Worm (Caenorhabditis elegans): ENCODE results near the gene clec-61.

clec-61 gene

ce11 chrII:10445738-10446137 is 44.6 kb downstream of the clec-61 start:
- peak in 1 of 2 experiments; percentile 30 for TF ChIP-seq hif-1 (tag; optimal IDR thresholded peaks at IDR 0.05)
- peak; percentile 49 for TF ChIP-seq hlh-30 (tag; optimal IDR thresholded peaks at IDR 0.05; ENCODE audit: insufficient read depth)
- peak; percentile 33 for TF ChIP-seq rbr-2 (tag; optimal IDR thresholded peaks at IDR 0.05)
- TF ChIP-seq hmg-1.1 (GFP tag; IDR thresholded peaks at IDR 0.05), result peak; percentile 64
- peak; percentile 66 for TF ChIP-seq mxl-3 (GFP tag; optimal IDR thresholded peaks at IDR 0.05)
- TF ChIP-seq ama-1 (optimal IDR thresholded peaks at IDR 0.05), result peak; percentile 23
- TF ChIP-seq pha-4 (GFP tag; IDR thresholded peaks at IDR 0.05), result no peak
- TF ChIP-seq pha-4 (tag; optimal IDR thresholded peaks at IDR 0.05), result peak; percentile 8
- peak; percentile 83 for TF ChIP-seq aha-1 (tag)
- TF ChIP-seq mes-2 (tag; optimal IDR thresholded peaks at IDR 0.05; ENCODE audit: poor library complexity, severe bottlenecking), result peak; percentile 44
- no peak for TF ChIP-seq R02D3.7 (tag; optimal IDR thresholded peaks at IDR 0.05)
- peak; percentile 17 for TF ChIP-seq dpl-1 (GFP tag; optimal IDR thresholded peaks at IDR 0.05)
- no peak for TF ChIP-seq ceh-28 (tag; optimal IDR thresholded peaks at IDR 0.05)
- no peak for TF ChIP-seq daf-16 (GFP tag; optimal IDR thresholded peaks at IDR 0.05)
- peak; percentile 27 for TF ChIP-seq daf-16 (tag; optimal IDR thresholded peaks at IDR 0.05)
- TF ChIP-seq tra-1 (GFP tag; IDR thresholded peaks at IDR 0.05), result peak; percentile 52; the same call in 1 of the 2 replicates
- no peak for TF ChIP-seq madf-5 (GFP tag; IDR thresholded peaks at IDR 0.05)
- TF ChIP-seq mdl-1 (tag; optimal IDR thresholded peaks at IDR 0.05), result peak; percentile 51 to 67
- TF ChIP-seq dmd-6 (GFP tag; IDR thresholded peaks at IDR 0.05), result peak; percentile 38; the same call in 1 of the 2 replicates
- peak; percentile 3 for TF ChIP-seq mep-1 (tag; optimal IDR thresholded peaks at IDR 0.05)
- peak; percentile 77 for TF ChIP-seq nhr-28 (tag; optimal IDR thresholded peaks at IDR 0.05)
- TF ChIP-seq nhr-11 (tag; optimal IDR thresholded peaks at IDR 0.05), result peak; percentile 75
- TF ChIP-seq Y105C5A.15 (GFP tag; IDR thresholded peaks at IDR 0.05), result no peak
- no peak for TF ChIP-seq T20F7.1 (GFP tag; optimal IDR thresholded peaks at IDR 0.05)
- peak; percentile 28 for TF ChIP-seq hlh-11 (tag; optimal IDR thresholded peaks at IDR 0.05)

ce11 chrII:10444971-10445707 is 45.2 kb downstream of the clec-61 start:
- TF ChIP-seq aha-1 (tag) (peak; percentile 71), daf-16 (GFP tag; optimal IDR thresholded peaks at IDR 0.05) (peak in 1 of 2 experiments; percentile 97), daf-16 (tag; optimal IDR thresholded peaks at IDR 0.05) (peak; percentile 1), lsy-2 (tag; optimal IDR thresholded peaks at IDR 0.05) (peak in 1 of 2 experiments; percentile 80), hlh-11 (tag; optimal IDR thresholded peaks at IDR 0.05) (peak; percentile 35), arid-1 (GFP tag; conservative IDR thresholded peaks at IDR 0.05) (no peak), daf-12 (tag; optimal IDR thresholded peaks at IDR 0.05) (no peak), T20F7.1 (GFP tag; optimal IDR thresholded peaks at IDR 0.05) (peak; percentile 36), nhr-10 (tag; optimal IDR thresholded peaks at IDR 0.05) (no peak), hlh-30 (tag; optimal IDR thresholded peaks at IDR 0.05; ENCODE audit: insufficient read depth) (peak; percentile 23)

- TF ChIP-seq ceh-28 (tag; optimal IDR thresholded peaks at IDR 0.05), result no peak
- TF ChIP-seq skn-1 (tag; optimal IDR thresholded peaks at IDR 0.05), result no peak
- TF ChIP-seq ama-1 (optimal IDR thresholded peaks at IDR 0.05), result no peak
- TF ChIP-seq Y48G9A.11 (GFP tag; IDR thresholded peaks at IDR 0.05), result no peak
- no peak for TF ChIP-seq ceh-20 (GFP tag; IDR thresholded peaks at IDR 0.05)
- TF ChIP-seq lin-1 (GFP tag; IDR thresholded peaks at IDR 0.05), result no peak
- TF ChIP-seq aha-1 (tag), result no peak
- TF ChIP-seq zfp-2 (tag; optimal IDR thresholded peaks at IDR 0.05), result no peak
- no peak for TF ChIP-seq madf-9 (GFP tag; conservative IDR thresholded peaks at IDR 0.05)
- TF ChIP-seq ZK337.2 (GFP tag; IDR thresholded peaks at IDR 0.05), result no peak
- TF ChIP-seq nhr-42 (GFP tag; IDR thresholded peaks at IDR 0.05), result no peak
- peak; percentile 56 for TF ChIP-seq hlh-11 (tag; optimal IDR thresholded peaks at IDR 0.05)
- TF ChIP-seq fos-1 (tag; optimal IDR thresholded peaks at IDR 0.05), result no peak
- no peak for TF ChIP-seq attf-4 (tag; optimal IDR thresholded peaks at IDR 0.05)
- no peak for TF ChIP-seq fkh-10 (GFP tag; optimal IDR thresholded peaks at IDR 0.05)
- no peak for TF ChIP-seq F49E8.2 (tag; optimal IDR thresholded peaks at IDR 0.05; ENCODE audit: borderline replicate concordance)
- no peak for TF ChIP-seq nhr-25 (tag; optimal IDR thresholded peaks at IDR 0.05; ENCODE audit: borderline replicate concordance, insufficient read depth)
- no peak for TF ChIP-seq R02D3.7 (tag; optimal IDR thresholded peaks at IDR 0.05)
- TF ChIP-seq egl-43 (GFP tag; IDR thresholded peaks at IDR 0.05), result no peak
- no peak for TF ChIP-seq hmg-1.1 (GFP tag; IDR thresholded peaks at IDR 0.05)
- TF ChIP-seq unc-62 (GFP tag; optimal IDR thresholded peaks at IDR 0.05 in 1 of 2), result no peak
- no peak for TF ChIP-seq unc-62 (tag; optimal IDR thresholded peaks at IDR 0.05)
- TF ChIP-seq zag-1 (tag; optimal IDR thresholded peaks at IDR 0.05), result no peak
- TF ChIP-seq nhr-111 (GFP tag; optimal IDR thresholded peaks at IDR 0.05), result no peak
- no peak for TF ChIP-seq Y105C5A.15 (GFP tag; IDR thresholded peaks at IDR 0.05)
These were observed 46.4 kb downstream of the clec-61 start for ce11 chrII:10443898-10444297.

Measured in whole organism, L4 larva.